Fruit fly (Drosophila melanogaster) Kc167 (cell line): ENCODE data around the gene CG42495.

Source experiments
- Myc ChIP-seq: fragments of >200 bp; optimal IDR thresholded peaks from 2 replicates; lab custom pipeline; 2017; ENCODE audit warnings: missing external identifiers
- Sin3A ChIP-seq: fragments of >200 bp; optimal IDR thresholded peaks from 2 replicates; lab custom pipeline; 2018; ENCODE audit warnings: missing external identifiers
- h ChIP-seq: fragments of >200 bp; optimal IDR thresholded peaks from 3 replicates; lab custom pipeline; 2018; ENCODE audit warnings: missing external identifiers
- insv ChIP-seq: fragments of >200 bp; optimal IDR thresholded peaks from 3 replicates; lab custom pipeline; 2018; ENCODE audit warnings: missing external identifiers
- psq ChIP-seq: fragments of >200 bp; optimal IDR thresholded peaks from 2 replicates; lab custom pipeline; 2017; ENCODE audit warnings: missing external identifiers
- ttk ChIP-seq: sonication (Bioruptor generic); optimal IDR thresholded peaks from 2 replicates; lab custom pipeline; 2017; ENCODE audit warnings: missing external identifiers

Gene CG42495

DNA sequence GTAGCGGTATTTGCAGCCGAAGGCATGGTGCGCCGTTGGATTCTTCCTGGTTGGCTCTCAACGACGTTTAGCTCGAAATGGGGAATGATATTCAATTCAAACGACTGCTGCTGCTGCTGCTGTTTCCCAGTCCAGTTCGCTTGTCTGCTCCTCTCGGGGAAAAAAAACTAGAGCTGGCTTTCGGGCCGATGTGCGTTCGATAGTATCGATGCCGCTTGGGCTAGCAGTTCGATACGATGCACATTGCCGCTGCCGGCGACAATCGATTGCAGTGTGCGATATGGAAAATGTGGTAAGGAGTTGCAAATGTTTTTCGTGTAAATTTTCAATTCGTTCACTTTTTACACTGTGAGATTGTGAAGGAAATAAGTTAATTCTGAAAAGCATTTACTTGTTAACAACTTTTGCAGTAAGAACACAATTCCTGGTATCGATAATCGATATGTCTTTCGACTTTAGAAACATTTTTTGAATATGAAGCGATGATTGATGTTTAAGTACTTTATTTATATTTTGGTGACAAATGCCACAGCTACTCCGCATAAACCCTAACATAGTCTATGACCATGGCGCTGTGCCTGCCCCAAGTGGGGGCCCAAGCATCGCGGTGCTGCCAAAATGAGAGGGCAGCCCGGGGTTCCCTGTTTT, 5.9 kb downstream of the CG42495 start, which contains the start of gene Capr:
Gene Capr (minus strand): TSS at position 339 of the 648 bp plus-strand sequence.
- TF ChIP-seq h (lab: Kevin White, UChicago) (no peak), Sin3A (peak; percentile 83), psq (lab: Kevin White, UChicago) (no peak), insv (lab: Kevin White, UChicago) (no peak)

DNA sequence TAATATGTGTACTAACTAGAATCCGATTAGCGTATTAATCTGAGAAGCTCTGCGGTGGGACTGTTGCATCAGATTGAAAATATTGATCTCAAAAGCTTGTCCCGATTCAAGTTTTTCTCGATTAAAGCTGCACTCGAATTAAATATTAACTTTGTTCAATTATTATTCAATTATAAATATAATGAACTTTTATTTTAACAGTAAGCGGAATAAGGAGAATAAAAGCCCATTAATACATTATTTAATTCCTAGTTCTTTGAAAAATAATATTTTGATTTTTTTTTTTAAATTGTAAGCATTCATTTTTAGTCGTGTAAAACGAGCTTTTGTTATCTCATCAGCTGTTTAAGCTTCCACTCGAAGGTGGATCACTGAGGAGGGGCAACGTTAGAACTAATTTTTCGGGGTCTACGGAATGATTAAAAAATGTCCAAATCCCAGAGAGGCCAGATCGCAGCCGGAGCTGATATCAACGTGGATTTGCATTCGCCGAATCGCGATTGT, 8.3 kb downstream of the CG42495 start, which contains the start of the genes GNBP2 and GNBP1:
Gene GNBP2 (minus strand): TSS at position 51 of the 504 bp plus-strand sequence.
Gene GNBP1 (plus strand): TSS at position 438 of the 504 bp plus-strand sequence.
- TF ChIP-seq ttk (lab: Kevin White, UChicago) = no peak
- TF ChIP-seq psq (lab: Kevin White, UChicago) = no peak
- TF ChIP-seq Myc (lab: Kevin White, UChicago) = no peak
- no peak for TF ChIP-seq h (lab: Kevin White, UChicago)
- TF ChIP-seq Sin3A = no peak
- TF ChIP-seq insv (lab: Kevin White, UChicago) = no peak

DNA sequence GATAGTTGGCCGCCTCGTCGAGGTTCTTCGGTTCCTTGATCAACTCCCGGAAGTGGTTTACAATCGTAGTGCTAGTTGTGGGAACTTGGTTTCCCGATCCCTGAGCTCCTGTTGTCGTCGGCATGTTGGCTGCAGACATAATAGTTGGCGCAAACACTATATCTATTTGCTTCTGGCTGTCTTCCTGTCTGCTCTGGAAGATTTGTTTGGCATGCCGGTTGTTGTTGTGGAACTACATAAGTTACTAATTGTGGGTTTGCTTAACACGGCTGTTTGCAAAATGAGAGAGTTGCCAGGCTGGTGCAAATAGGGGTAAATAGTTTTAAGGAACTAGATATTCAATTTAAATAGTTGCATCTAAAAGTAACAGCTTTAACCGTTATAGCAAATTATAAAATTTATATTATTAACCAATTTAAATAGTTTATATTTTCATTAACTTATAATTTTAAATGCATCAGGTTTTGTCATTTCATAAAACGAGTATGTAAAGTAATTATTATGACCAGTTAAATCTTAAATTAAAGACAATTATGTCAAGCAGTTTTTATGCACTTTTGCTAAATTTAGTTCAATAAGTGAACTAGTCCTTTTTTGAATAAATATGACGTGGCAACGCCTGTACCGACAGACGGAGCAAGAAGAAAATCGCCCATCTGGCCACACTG, 14.5 kb downstream of the CG42495 start, which contains the start of the genes Sgf11 and CG32202:
Gene Sgf11 (minus strand): TSS at position 287 of the 668 bp plus-strand sequence.
Gene CG32202 (plus strand): TSS at position 635 of the 668 bp plus-strand sequence.
- TF ChIP-seq ttk (lab: Kevin White, UChicago) (no peak), h (lab: Kevin White, UChicago) (no peak), Myc (lab: Kevin White, UChicago) (no peak), Sin3A (no peak), insv (lab: Kevin White, UChicago) (no peak), psq (lab: Kevin White, UChicago) (no peak)

DNA sequence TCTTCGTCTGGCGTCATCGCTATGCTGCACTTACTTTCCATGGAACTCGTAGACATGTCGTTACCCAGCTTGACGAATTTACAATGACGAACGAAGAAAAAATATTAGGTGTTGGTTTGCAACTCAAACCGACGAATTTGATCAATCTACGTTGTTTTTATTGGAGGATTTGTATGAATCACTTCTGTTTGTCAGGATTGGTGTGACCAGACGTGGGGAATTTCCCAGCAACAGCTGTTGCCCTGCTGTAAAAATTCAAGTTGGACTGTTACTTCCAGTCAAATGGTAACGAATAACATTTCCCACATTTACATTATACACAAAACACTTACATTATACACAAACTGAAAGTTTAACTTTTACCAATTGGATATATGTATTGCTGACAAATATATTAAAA, 16.7 kb downstream of the CG42495 start, which contains the start of gene Chmp1:
Gene Chmp1 (minus strand): TSS at position 216 of the 400 bp plus-strand sequence.
- TF ChIP-seq insv (lab: Kevin White, UChicago) = no peak
- no peak for TF ChIP-seq Sin3A
- no peak for TF ChIP-seq h (lab: Kevin White, UChicago)
- TF ChIP-seq ttk (lab: Kevin White, UChicago) = no peak
- TF ChIP-seq Myc (lab: Kevin White, UChicago) = no peak

DNA sequence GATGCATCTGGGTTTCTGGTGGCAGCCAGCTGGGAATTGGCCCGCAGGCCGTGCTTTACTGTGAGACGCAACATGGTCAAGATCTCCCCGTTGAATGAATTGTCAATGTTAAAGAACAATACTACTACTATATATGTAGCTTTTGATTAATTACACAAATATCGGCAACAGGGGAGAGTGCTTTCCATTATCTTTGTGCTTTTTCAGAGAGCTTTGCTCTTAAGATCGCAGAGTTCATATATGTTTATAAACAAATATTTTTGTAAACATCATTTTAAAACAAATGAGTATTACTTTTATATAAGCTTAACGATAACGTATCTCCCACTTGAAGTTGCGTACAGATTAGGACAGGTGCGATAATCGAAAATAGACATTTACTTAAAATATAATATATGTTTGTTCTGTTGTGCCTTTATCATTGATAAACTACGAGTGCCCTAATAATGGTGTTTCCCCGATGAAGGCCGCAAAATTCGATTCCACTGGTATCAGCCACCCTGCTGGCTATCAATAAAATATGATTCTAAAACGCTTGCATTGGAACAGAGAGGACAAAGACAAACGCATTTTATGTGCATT, 19.1 kb downstream of the CG42495 start, which contains the start of gene Cyp12c1:
Gene Cyp12c1 (minus strand): TSS at position 100 of the 582 bp plus-strand sequence.
- TF ChIP-seq Myc (lab: Kevin White, UChicago) = no peak
- no peak for TF ChIP-seq psq (lab: Kevin White, UChicago)
- TF ChIP-seq Sin3A = no peak
- no peak for TF ChIP-seq ttk (lab: Kevin White, UChicago)
- no peak for TF ChIP-seq h (lab: Kevin White, UChicago)
- TF ChIP-seq insv (lab: Kevin White, UChicago) = no peak

DNA sequence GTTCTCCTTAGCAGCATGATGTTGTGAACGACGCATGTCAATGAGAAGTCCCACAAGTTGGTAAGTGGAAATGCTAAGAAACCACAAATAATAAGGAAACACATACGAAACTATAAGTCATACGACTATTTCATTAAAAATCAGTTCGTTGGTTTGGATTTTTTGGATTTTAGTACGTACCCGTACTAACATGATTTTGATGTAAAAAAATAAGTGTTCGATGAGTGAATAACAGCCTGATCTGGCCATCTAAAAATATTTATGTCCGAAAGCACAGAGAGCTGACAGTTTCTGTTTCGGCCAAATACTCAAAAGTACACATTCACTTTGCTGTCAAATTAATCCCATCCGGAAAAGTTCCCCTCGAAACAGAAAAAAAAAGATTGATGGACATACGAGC, 26.7 kb downstream of the CG42495 start, which contains the start of gene CG6893:
Gene CG6893 (plus strand): TSS at position 301 of the 400 bp plus-strand sequence.
- TF ChIP-seq insv (lab: Kevin White, UChicago) (no peak), psq (lab: Kevin White, UChicago) (no peak), h (lab: Kevin White, UChicago) (no peak), ttk (lab: Kevin White, UChicago) (no peak), Sin3A (no peak), Myc (lab: Kevin White, UChicago) (no peak)

DNA sequence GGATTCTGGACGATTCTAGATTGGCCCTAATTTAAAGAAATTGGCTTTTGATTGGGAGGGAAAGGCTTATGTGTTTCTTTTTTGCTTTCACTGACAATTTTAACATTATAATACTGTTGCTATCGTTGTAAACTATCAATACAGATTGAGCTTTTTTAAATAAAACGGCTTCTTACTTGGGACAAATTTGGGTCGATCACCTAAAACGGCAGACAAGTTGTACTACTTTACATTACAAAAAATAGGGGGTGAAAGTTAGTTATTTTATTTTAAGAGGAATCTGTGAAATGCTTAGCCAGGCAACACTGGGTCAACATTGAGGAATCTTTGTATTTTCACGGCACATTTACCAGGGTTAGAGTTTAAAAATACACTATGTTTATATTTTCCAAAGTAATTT, 31.2 kb downstream of the CG42495 start, which contains the start of gene Dic4:
Gene Dic4 (minus strand): TSS at position 101 of the 400 bp plus-strand sequence.
- TF ChIP-seq insv (lab: Kevin White, UChicago) (no peak), Myc (lab: Kevin White, UChicago) (no peak), psq (lab: Kevin White, UChicago) (no peak), h (lab: Kevin White, UChicago) (no peak), Sin3A (no peak), ttk (lab: Kevin White, UChicago) (no peak)
